Fruit fly (Drosophila melanogaster) whole organism, embryonic: Measurements from ENCODE around the gene CG31816.

Experiments
- Asciz ChIP-seq: fragments of 200-800 bp; sonication (Bioruptor generic); optimal IDR thresholded peaks from 2 replicates; lab custom pipeline; 2017; ENCODE audit warnings: missing biosample characterization, mild to moderate bottlenecking, missing genetic modification characterization, missing genetic modification reagents
- Blimp-1 ChIP-seq: fragments of 200-800 bp; sonication (Bioruptor generic); optimal IDR thresholded peaks from 3 replicates; lab custom pipeline; 2018; ENCODE audit warnings: missing biosample characterization, missing genetic modification characterization, mild to moderate bottlenecking, moderate library complexity, missing genetic modification reagents
- CG12744 ChIP-seq: fragments of 200-800 bp; sonication (Bioruptor generic); optimal IDR thresholded peaks from 2 replicates; lab custom pipeline; 2016; ENCODE audit warnings: missing biosample characterization, missing genetic modification characterization
- CG13287 ChIP-seq: fragments of 200-800 bp; sonication (Bioruptor generic); IDR thresholded peaks from 2 replicates; pipeline ENCODE4 v1.3.6; 2022; ENCODE audit warnings: missing biosample characterization, missing genetic modification characterization; ENCODE audit not compliant: partially characterized antibody
- CG13624 ChIP-seq: fragments of 200-800 bp; sonication (Bioruptor generic); optimal IDR thresholded peaks from 2 replicates; lab custom pipeline; 2016; ENCODE audit warnings: missing biosample characterization, missing genetic modification characterization
- CG14965 ChIP-seq: fragments of 200-800 bp; sonication (Bioruptor generic); optimal IDR thresholded peaks from 2 replicates; lab custom pipeline; 2016; ENCODE audit warnings: missing biosample characterization, missing genetic modification characterization, borderline replicate concordance
- CG17802 ChIP-seq: fragments of 200-800 bp; sonication (Bioruptor generic); optimal IDR thresholded peaks from 2 replicates; lab custom pipeline; 2018; ENCODE audit warnings: missing biosample characterization, mild to moderate bottlenecking, missing genetic modification characterization, moderate library complexity
- CG17829 ChIP-seq: fragments of 200-800 bp; optimal IDR thresholded peaks from 2 replicates; lab custom pipeline; 2019; ENCODE audit warnings: missing biosample characterization, mild to moderate bottlenecking, missing genetic modification characterization, moderate library complexity
- CG18476 ChIP-seq: fragments of 200-800 bp; sonication (Bioruptor generic); optimal IDR thresholded peaks from 2 replicates; lab custom pipeline; 2016; ENCODE audit warnings: missing biosample characterization, mild to moderate bottlenecking, missing genetic modification characterization
- CG2678 ChIP-seq: fragments of 200-800 bp; sonication (Bioruptor generic); optimal IDR thresholded peaks from 3 replicates; lab custom pipeline; 2019; ENCODE audit warnings: missing biosample characterization, mild to moderate bottlenecking, missing genetic modification characterization, moderate library complexity
- CG3281 ChIP-seq: fragments of 200-800 bp; sonication (Bioruptor generic); optimal IDR thresholded peaks from 3 replicates; lab custom pipeline; 2017; ENCODE audit warnings: missing biosample characterization, mild to moderate bottlenecking, missing genetic modification characterization
- CG3838 ChIP-seq: fragments of 200-800 bp; sonication (Bioruptor generic); optimal IDR thresholded peaks from 3 replicates; lab custom pipeline; 2016; ENCODE audit warnings: missing biosample characterization, missing genetic modification characterization
- CG3847 ChIP-seq: fragments of 200-800 bp; sonication (Bioruptor generic); IDR thresholded peaks from 2 replicates; pipeline ENCODE4 v1.3.6; 2022; ENCODE audit warnings: missing biosample characterization, missing genetic modification characterization
- CG6765 ChIP-seq: fragments of 200-800 bp; sonication (Bioruptor generic); optimal IDR thresholded peaks from 3 replicates; lab custom pipeline; 2017; ENCODE audit warnings: missing biosample characterization, mild to moderate bottlenecking, missing genetic modification characterization
- CG8290 ChIP-seq, 3 experiments: fragments of 200-800 bp; sonication (Bioruptor generic); optimal IDR thresholded peaks; 2 replicates each; lab custom pipeline; 2016 to 2019; ENCODE audit warnings: missing biosample characterization in 3 of 3, missing genetic modification characterization in 3 of 3, mild to moderate bottlenecking in 2 of 3, moderate library complexity in 1 of 3
- CHES-1-like ChIP-seq: fragments of 200-800 bp; sonication (Bioruptor generic); optimal IDR thresholded peaks from 2 replicates; lab custom pipeline; 2016; ENCODE audit warnings: missing biosample characterization, missing genetic modification characterization
- CoRest ChIP-seq: fragments of 200-800 bp; sonication (Bioruptor generic); optimal IDR thresholded peaks from 3 replicates; lab custom pipeline; 2018; ENCODE audit warnings: missing biosample characterization, mild to moderate bottlenecking, missing genetic modification characterization, moderate library complexity
- Gsc ChIP-seq: fragments of 200-800 bp; sonication (Bioruptor generic); IDR thresholded peaks from 2 replicates; pipeline ENCODE4 v1.3.6; 2022; ENCODE audit warnings: missing biosample characterization, missing genetic modification characterization
- H15 ChIP-seq: fragments of 200-800 bp; sonication (Bioruptor generic); IDR thresholded peaks from 3 replicates; pipeline ENCODE4 v1.3.6; 2022; ENCODE audit warnings: missing biosample characterization, missing genetic modification characterization
- HLH3B ChIP-seq: fragments of 200-800 bp; sonication (Bioruptor generic); IDR thresholded peaks from 2 replicates; pipeline ENCODE4 v1.3.6; 2022; ENCODE audit warnings: missing biosample characterization, missing genetic modification characterization
- Hr51 ChIP-seq, 2 experiments: fragments of 200-800 bp; sonication (Bioruptor generic); optimal IDR thresholded peaks; 2 replicates in 1 of 2; 3 replicates in 1 of 2; lab custom pipeline; 2016 to 2018; ENCODE audit warnings: missing biosample characterization in 2 of 2, missing genetic modification characterization in 2 of 2, mild to moderate bottlenecking in 1 of 2, moderate library complexity in 1 of 2
- Mad ChIP-seq: fragments of 200-800 bp; sonication (Bioruptor generic); optimal IDR thresholded peaks from 2 replicates; lab custom pipeline; 2016; ENCODE audit warnings: missing biosample characterization, missing genetic modification characterization
- Med ChIP-seq: fragments of 200-800 bp; sonication (Bioruptor generic); peaks from one replicate; lab custom pipeline; 2016; ENCODE audit warnings: missing biosample characterization, missing genetic modification characterization, mild to moderate bottlenecking, inconsistent platforms, moderate library complexity
- Mes4 ChIP-seq: fragments of 200-800 bp; sonication (Bioruptor generic); optimal IDR thresholded peaks from 2 replicates; lab custom pipeline; 2016; ENCODE audit warnings: missing biosample characterization, missing genetic modification characterization
- Myb ChIP-seq: fragments of 200-800 bp; sonication (Bioruptor generic); optimal IDR thresholded peaks from 2 replicates; lab custom pipeline; 2016; ENCODE audit warnings: missing biosample characterization, missing genetic modification characterization
- Ptx1 ChIP-seq: fragments of 200-800 bp; sonication (Bioruptor generic); IDR thresholded peaks from 2 replicates; pipeline ENCODE4 v1.3.6; 2022; ENCODE audit warnings: missing biosample characterization, missing genetic modification characterization
- Rx ChIP-seq: fragments of 200-800 bp; sonication (Bioruptor generic); IDR thresholded peaks from 2 replicates; pipeline ENCODE4 v1.3.6; 2022; ENCODE audit warnings: missing biosample characterization, missing genetic modification characterization
- Sox102F ChIP-seq: fragments of 200-800 bp; sonication (Bioruptor generic); optimal IDR thresholded peaks from 2 replicates; lab custom pipeline; 2018; ENCODE audit warnings: missing biosample characterization, mild to moderate bottlenecking, missing genetic modification characterization, moderate library complexity
- Taf1 ChIP-seq: fragments of 200-800 bp; sonication (Bioruptor generic); IDR thresholded peaks from 2 replicates; pipeline ENCODE4 v1.3.6; 2022; ENCODE audit warnings: missing biosample characterization, missing genetic modification characterization
- az2 ChIP-seq: fragments of 200-800 bp; sonication (Bioruptor generic); optimal IDR thresholded peaks from 3 replicates; lab custom pipeline; 2016; ENCODE audit warnings: missing biosample characterization, missing genetic modification characterization
- bsh ChIP-seq, 2 experiments: fragments of 200-800 bp; sonication (Bioruptor generic); optimal IDR thresholded peaks; 2 replicates each; lab custom pipeline; 2017 to 2018; ENCODE audit warnings: mild to moderate bottlenecking in 2 of 2, missing biosample characterization in 2 of 2, missing genetic modification characterization in 2 of 2, moderate library complexity in 1 of 2
- chm ChIP-seq: fragments of 200-800 bp; sonication (Bioruptor generic); IDR thresholded peaks from 2 replicates; pipeline ENCODE4 v1.3.6; 2022; ENCODE audit warnings: missing biosample characterization, missing genetic modification characterization
- cwo ChIP-seq: fragments of 200-800 bp; sonication (Bioruptor generic); optimal IDR thresholded peaks from 3 replicates; lab custom pipeline; 2017; ENCODE audit warnings: missing biosample characterization, missing genetic modification characterization, mild to moderate bottlenecking, moderate library complexity, missing genetic modification reagents
- fd64A ChIP-seq: fragments of 200-800 bp; sonication (Bioruptor generic); optimal IDR thresholded peaks from 3 replicates; lab custom pipeline; 2018; ENCODE audit warnings: missing biosample characterization, mild to moderate bottlenecking, missing genetic modification characterization
- gce ChIP-seq: fragments of 200-800 bp; sonication (Bioruptor generic); IDR thresholded peaks from 3 replicates; pipeline ENCODE4 v1.3.6; 2022; ENCODE audit warnings: missing biosample characterization, missing genetic modification characterization
- hb ChIP-seq: fragments of 200-800 bp; sonication (Bioruptor generic); IDR thresholded peaks from 3 replicates; pipeline ENCODE4 v1.3.6; 2022; ENCODE audit warnings: missing biosample characterization, missing genetic modification characterization; ENCODE audit not compliant: partially characterized antibody
- hkb ChIP-seq, 2 experiments: fragments of 200-800 bp in 1 of 2; fragments of >200 bp in 1 of 2; sonication (Bioruptor generic) in 1 of 2; IDR thresholded peaks in 1 of 2; optimal IDR thresholded peaks in 1 of 2; 2 replicates each; pipeline versions ENCODE4 v1.3.6 to Lab custom; 2017 to 2022; ENCODE audit warnings: missing biosample characterization in 1 of 2, missing genetic modification characterization in 1 of 2
- luna ChIP-seq: fragments of 200-800 bp; sonication (Bioruptor generic); optimal IDR thresholded peaks from 2 replicates; lab custom pipeline; 2016; ENCODE audit warnings: missing biosample characterization, missing genetic modification characterization
- pho ChIP-seq: fragments of 200-800 bp; sonication (Bioruptor generic); optimal IDR thresholded peaks from 2 replicates; lab custom pipeline; 2016; ENCODE audit warnings: missing biosample characterization, missing genetic modification characterization
- prd ChIP-seq, 3 experiments: fragments of >200 bp in 2 of 3; fragments of 200-800 bp in 1 of 3; sonication (Bioruptor generic) in 1 of 3; optimal IDR thresholded peaks in 2 of 3; IDR thresholded peaks in 1 of 3; 2 replicates in 2 of 3; 3 replicates in 1 of 3; pipeline versions ENCODE4 v1.3.6 to Lab custom; 2017 to 2022; ENCODE audit warnings: missing biosample characterization in 1 of 3, missing genetic modification characterization in 1 of 3
- psq ChIP-seq: fragments of 200-800 bp; sonication (Bioruptor generic); optimal IDR thresholded peaks from 2 replicates; lab custom pipeline; 2017; ENCODE audit warnings: missing biosample characterization, missing genetic modification characterization
- salm ChIP-seq: fragments of 200-800 bp; sonication (Bioruptor generic); optimal IDR thresholded peaks from 2 replicates; lab custom pipeline; 2018; ENCODE audit warnings: missing biosample characterization, mild to moderate bottlenecking, missing genetic modification characterization
- sima ChIP-seq: fragments of 200-800 bp; sonication (Bioruptor generic); optimal IDR thresholded peaks from 2 replicates; lab custom pipeline; 2016; ENCODE audit warnings: missing biosample characterization, missing genetic modification characterization
- tin ChIP-seq: fragments of 200-800 bp; sonication (Bioruptor generic); optimal IDR thresholded peaks from 3 replicates; lab custom pipeline; 2016; ENCODE audit warnings: missing biosample characterization, missing genetic modification characterization
- tio ChIP-seq: fragments of 200-800 bp; sonication (Bioruptor generic); optimal IDR thresholded peaks from 2 replicates; lab custom pipeline; 2017; ENCODE audit warnings: missing biosample characterization, missing genetic modification characterization, inconsistent platforms
- ttk ChIP-seq: fragments of 200-800 bp; sonication (Bioruptor generic); IDR thresholded peaks from 2 replicates; pipeline ENCODE4 v2.1.2; 2022; ENCODE audit warnings: missing biosample characterization, missing genetic modification characterization
- twi ChIP-seq: fragments of 200-800 bp; optimal IDR thresholded peaks from 2 replicates; lab custom pipeline; 2019; ENCODE audit warnings: missing biosample characterization, mild to moderate bottlenecking, missing genetic modification characterization, moderate library complexity
- usp ChIP-seq: fragments of >200 bp; optimal IDR thresholded peaks from 2 replicates; lab custom pipeline; 2017; ENCODE audit warnings: missing biosample characterization, missing genetic modification characterization

Gene CG31816

DNA sequence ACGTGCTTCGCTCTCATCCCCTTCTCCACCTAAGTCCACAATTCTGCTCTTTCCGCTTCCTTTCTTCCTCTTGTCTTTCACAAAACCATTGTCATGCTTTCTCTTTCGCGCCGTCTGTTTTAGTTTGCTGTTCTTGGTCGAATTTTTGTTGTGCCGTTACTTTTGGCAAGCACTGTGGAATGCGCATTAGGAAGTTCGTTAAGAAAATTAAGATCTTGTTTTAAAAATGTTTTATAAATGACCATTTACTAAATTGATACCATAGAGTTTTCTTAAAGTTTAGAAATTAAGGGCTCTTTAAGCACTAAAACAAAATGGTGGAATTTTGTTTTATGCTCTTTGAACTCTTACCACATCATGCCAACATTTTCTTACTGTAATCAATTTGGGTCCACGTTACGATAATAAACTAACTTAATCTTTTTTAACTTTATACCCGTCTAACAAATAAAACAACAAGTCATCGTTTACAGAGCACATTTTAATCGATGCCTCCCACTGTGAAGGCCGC lies 7.2 kb upstream of the CG31816 start (continued):
- TF ChIP-seq az2 (peak; percentile 50), sima (GFP tag; lab: Kevin White, UChicago) (peak; percentile 53), CG12744 (GFP tag; lab: Kevin White, UChicago) (peak; percentile 55), twi (tag; lab: Kevin White, UChicago) (peak; percentile 27), CG6765 (GFP tag; lab: Kevin White, UChicago) (peak; percentile 30), cwo (GFP tag; lab: Kevin White, UChicago) (peak; percentile 61), luna (GFP tag; lab: Kevin White, UChicago) (peak; percentile 68), prd (optimal IDR thresholded peaks at IDR 0.05; lab: Kevin White, UChicago) (no peak), prd (GFP tag; IDR thresholded peaks at IDR 0.05; lab: Robert Waterston, UW) (peak; percentile 12; the same call in 1 of the 3 replicates), CG17829 (tag; lab: Kevin White, UChicago) (peak; percentile 20), CG14965 (GFP tag; lab: Kevin White, UChicago) (no peak), Ptx1 (GFP tag; lab: Robert Waterston, UW) (peak; percentile 66), fd64A (GFP tag; lab: Kevin White, UChicago) (no peak), Blimp-1 (GFP tag; lab: Kevin White, UChicago) (peak; percentile 37), CG18476 (GFP tag; lab: Kevin White, UChicago) (peak; percentile 59), CG3838 (GFP tag; lab: Kevin White, UChicago) (peak; percentile 65), CHES-1-like (peak; percentile 77), CG3847 (GFP tag; lab: Robert Waterston, UW) (peak; percentile 54), Asciz (peak; percentile 69), Taf1 (GFP tag; lab: Robert Waterston, UW) (peak; percentile 40; the same call in 1 of the 2 replicates), H15 (0 out of 3 replicates have a peak, but pooled peaks have one; percentile 19), Sox102F (GFP tag; lab: Kevin White, UChicago) (peak; percentile 83), gce (no peak), salm (tag; lab: Kevin White, UChicago) (peak; percentile 48), CG8290 (GFP tag; optimal IDR thresholded peaks at IDR 0.05; lab: Kevin White, UChicago) (no peak), CG8290 (tag; optimal IDR thresholded peaks at IDR 0.05; lab: Kevin White, UChicago) (peak in 1 of 2 experiments; percentile 42), CG3281 (GFP tag; lab: Kevin White, UChicago) (peak; percentile 90), psq (GFP tag; lab: Kevin White, UChicago) (no peak), hb (no peak), pho (GFP tag; lab: Kevin White, UChicago) (peak; percentile 88), Mes4 (GFP tag; lab: Kevin White, UChicago) (peak; percentile 47), ttk (GFP tag; lab: Robert Waterston, UW) (no peak), hkb (optimal IDR thresholded peaks at IDR 0.05; lab: Kevin White, UChicago) (no peak), hkb (GFP tag; IDR thresholded peaks at IDR 0.05; lab: Robert Waterston, UW) (peak; percentile 38; the same call in 1 of the 2 replicates), Rx (GFP tag; lab: Robert Waterston, UW) (peak; percentile 28; the same call in 1 of the 2 replicates), HLH3B (GFP tag; lab: Robert Waterston, UW) (peak; percentile 23; the same call in 1 of the 2 replicates), chm (GFP tag; lab: Robert Waterston, UW) (0 out of 2 replicates have a peak, but pooled peaks have one; percentile 30), bsh (GFP tag; optimal IDR thresholded peaks at IDR 0.05; lab: Kevin White, UChicago) (peak in 1 of 2 experiments; percentile 52), tio (peak; percentile 73), CG17802 (tag; lab: Kevin White, UChicago) (peak; percentile 9), tin (GFP tag; lab: Kevin White, UChicago) (peak; percentile 34), CG13287 (GFP tag; lab: Robert Waterston, UW) (no peak), CG2678 (tag; lab: Kevin White, UChicago) (peak; percentile 91), usp (GFP tag; lab: Kevin White, UChicago) (no peak), Med (GFP tag; lab: Kevin White, UChicago) (peak; percentile 95), Gsc (GFP tag; lab: Robert Waterston, UW) (no peak), CoRest (tag; lab: Kevin White, UChicago) (peak; percentile 85), CG13624 (peak; percentile 87), Hr51 (GFP tag; optimal IDR thresholded peaks at IDR 0.05; lab: Kevin White, UChicago) (peak; percentile 44 to 87), Myb (peak; percentile 59), Mad (GFP tag; lab: Kevin White, UChicago) (peak; percentile 63)
